Worm (Caenorhabditis elegans): Measurements from ENCODE around the gene Y113G7A.14.

Y113G7A.14 gene

DNA sequence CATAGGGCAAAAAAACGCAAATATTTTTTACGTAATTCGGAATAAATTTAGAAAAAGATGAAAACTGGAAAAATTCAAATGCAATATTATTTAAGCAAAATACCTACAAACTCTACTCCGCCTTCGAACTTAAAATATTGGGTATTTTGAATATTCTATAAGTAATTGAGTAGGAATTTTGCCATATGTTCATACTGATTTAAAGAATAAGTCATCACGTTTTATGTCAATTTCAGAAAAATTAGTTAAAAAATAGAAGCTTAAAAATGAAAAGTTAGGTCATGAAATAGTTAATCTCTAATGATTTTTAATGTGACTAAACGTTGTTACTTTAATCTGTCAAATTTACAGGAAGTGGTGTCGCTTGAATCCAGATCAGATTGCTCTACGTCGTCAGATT is 13.2 kb upstream of the Y113G7A.14 start, which contains the start of gene F19B2.7:
Gene F19B2.7, plus strand, starts transcription at position 301 of the 400 bp plus-strand sequence.
- TF ChIP-seq nhr-71 (tag; optimal IDR thresholded peaks at IDR 0.05) (no peak), Y116A8C.19 (tag; optimal IDR thresholded peaks at IDR 0.05; ENCODE audit: borderline replicate concordance) (no peak), unc-30 (tag; optimal IDR thresholded peaks at IDR 0.05) (no peak), lsy-2 (tag; optimal IDR thresholded peaks at IDR 0.05) (no peak), lin-35 (GFP tag; optimal IDR thresholded peaks at IDR 0.05) (no peak), dsc-1 (tag; optimal IDR thresholded peaks at IDR 0.05) (no peak), nhr-76 (tag; optimal IDR thresholded peaks at IDR 0.05) (no peak), lin-13 (GFP tag; optimal IDR thresholded peaks at IDR 0.05) (no peak), efl-1 (optimal IDR thresholded peaks at IDR 0.05) (no peak), efl-1 (GFP tag; optimal IDR thresholded peaks at IDR 0.05 in 1 of 2) (no peak), vab-15 (tag; optimal IDR thresholded peaks at IDR 0.05) (no peak), ceh-8 (GFP tag; optimal IDR thresholded peaks at IDR 0.05) (no peak), dpl-1 (GFP tag; optimal IDR thresholded peaks at IDR 0.05) (no peak), tlp-1 (tag; optimal IDR thresholded peaks at IDR 0.05) (no peak), unc-130 (tag; optimal IDR thresholded peaks at IDR 0.05) (no peak), egl-27 (tag; optimal IDR thresholded peaks at IDR 0.05) (no peak), efl-3 (GFP tag; optimal IDR thresholded peaks at IDR 0.05) (no peak), F16B12.6 (tag; optimal IDR thresholded peaks at IDR 0.05) (no peak), ceh-88 (GFP tag; IDR thresholded peaks at IDR 0.05) (no peak), C34B4.2 (tag; optimal IDR thresholded peaks at IDR 0.05) (no peak), lin-15B (tag; optimal IDR thresholded peaks at IDR 0.05) (no peak)

DNA sequence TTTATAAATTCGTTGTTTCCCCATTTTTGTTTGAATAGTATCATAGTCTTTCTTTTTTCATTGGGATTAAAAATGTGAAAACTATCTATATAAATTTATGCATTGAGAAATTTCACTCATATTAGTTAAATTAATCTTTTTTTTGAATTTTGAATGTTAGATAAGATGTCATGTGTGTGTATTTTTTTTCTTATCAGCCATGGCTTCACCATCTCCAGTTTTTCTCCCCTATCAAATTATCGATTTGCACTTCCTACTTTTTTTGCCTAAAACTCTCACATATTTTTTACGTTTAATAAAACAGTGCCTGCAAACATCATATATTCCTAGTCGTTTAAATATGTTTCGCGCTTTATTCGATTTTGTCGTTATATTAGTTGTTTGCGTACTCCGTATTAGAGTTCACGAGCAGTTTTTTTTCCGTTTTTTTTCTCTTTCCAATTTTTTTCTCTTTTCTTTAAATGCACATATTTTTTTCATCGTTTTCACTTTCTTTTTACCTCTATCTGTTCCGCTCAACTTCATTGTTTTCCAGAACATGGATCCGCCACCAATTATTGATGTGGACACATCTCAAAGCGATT is 9.5 kb upstream of the Y113G7A.14 start, which contains the start of gene Y113G7A.13:
Gene Y113G7A.13, plus strand, starts transcription at position 534 of the 584 bp plus-strand sequence.
- TF ChIP-seq elt-2 (tag; optimal IDR thresholded peaks at IDR 0.05) (peak; percentile 88), rnt-1 (tag; optimal IDR thresholded peaks at IDR 0.05) (no peak), tlp-1 (tag; optimal IDR thresholded peaks at IDR 0.05) (no peak), F16B12.6 (tag; optimal IDR thresholded peaks at IDR 0.05) (no peak), efl-1 (optimal IDR thresholded peaks at IDR 0.05) (no peak), efl-1 (GFP tag; optimal IDR thresholded peaks at IDR 0.05 in 1 of 2) (peak in 1 of 2 experiments; percentile 20), pqm-1 (tag; optimal IDR thresholded peaks at IDR 0.05) (peak; percentile 67), lin-35 (GFP tag; optimal IDR thresholded peaks at IDR 0.05) (peak in 1 of 2 experiments; percentile 25), aly-2 (tag; optimal IDR thresholded peaks at IDR 0.05) (no peak), ceh-8 (GFP tag; optimal IDR thresholded peaks at IDR 0.05) (no peak)

DNA sequence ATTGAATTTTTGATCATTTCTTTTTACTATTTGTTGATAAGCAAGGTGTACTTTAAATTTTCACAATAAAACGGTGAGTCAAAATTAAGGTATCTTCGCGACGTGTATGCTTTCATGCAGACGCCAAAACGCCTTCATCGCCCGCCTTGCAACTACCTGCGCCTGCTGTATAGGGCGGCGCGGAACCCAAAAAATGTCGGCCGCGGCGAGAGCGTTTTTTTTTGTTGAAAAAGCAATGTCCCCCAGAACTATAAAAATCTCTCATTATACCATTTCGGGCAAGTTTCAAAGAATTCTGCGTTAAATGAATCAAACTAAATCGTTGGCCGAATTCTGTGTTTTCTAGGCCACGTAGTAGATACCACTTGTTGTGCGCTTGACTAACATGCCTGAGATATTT is 5.5 kb upstream of the Y113G7A.14 start:
- TF ChIP-seq zag-1 (tag; optimal IDR thresholded peaks at IDR 0.05), result no peak
- no peak for TF ChIP-seq fkh-10 (GFP tag; optimal IDR thresholded peaks at IDR 0.05)
- no peak for TF ChIP-seq lin-35 (GFP tag; optimal IDR thresholded peaks at IDR 0.05)
- no peak for TF ChIP-seq nhr-84 (tag; optimal IDR thresholded peaks at IDR 0.05)
- peak; percentile 7 for TF ChIP-seq snpc-4 (tag; optimal IDR thresholded peaks at IDR 0.05)
- no peak for TF ChIP-seq dsc-1 (tag; optimal IDR thresholded peaks at IDR 0.05)
- no peak for TF ChIP-seq efl-3 (GFP tag; optimal IDR thresholded peaks at IDR 0.05)
- no peak for TF ChIP-seq sox-4 (tag; optimal IDR thresholded peaks at IDR 0.05)
- TF ChIP-seq nhr-237 (tag; optimal IDR thresholded peaks at IDR 0.05), result no peak

DNA sequence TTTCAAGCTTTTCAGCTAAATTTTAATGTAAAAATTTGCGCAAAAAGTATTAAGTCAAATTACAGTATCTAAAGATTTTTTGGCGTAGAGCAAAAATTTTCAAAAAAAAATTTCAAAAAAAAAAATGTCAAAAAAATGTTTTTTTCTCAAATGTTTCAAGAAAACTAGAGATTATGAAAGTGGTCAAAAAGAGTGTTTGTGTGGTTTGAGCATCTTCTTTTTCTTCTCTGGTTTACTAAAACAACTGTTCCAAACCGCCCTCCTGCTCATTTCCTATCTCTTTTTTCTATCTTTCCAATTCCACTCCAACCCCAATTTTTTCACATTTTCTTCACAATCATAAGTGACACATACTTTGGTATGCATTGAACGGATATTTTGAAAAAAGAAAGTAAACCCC is 4.0 kb upstream of the Y113G7A.14 start, which contains the start of gene Y113G7A.12:
Gene Y113G7A.12, plus strand, starts transcription at position 301 of the 400 bp plus-strand sequence.
- TF ChIP-seq aha-1 (tag; optimal IDR thresholded peaks at IDR 0.05) (no peak), fos-1 (tag; optimal IDR thresholded peaks at IDR 0.05) (no peak), isw-1 (GFP tag; IDR thresholded peaks at IDR 0.05) (no peak), unc-30 (tag; optimal IDR thresholded peaks at IDR 0.05) (no peak), ztf-4 (tag; optimal IDR thresholded peaks at IDR 0.05) (no peak), vab-15 (tag; optimal IDR thresholded peaks at IDR 0.05) (no peak), C16A3.4 (tag; optimal IDR thresholded peaks at IDR 0.05) (no peak), mef-2 (tag; optimal IDR thresholded peaks at IDR 0.05) (no peak), nhr-19 (GFP tag; conservative IDR thresholded peaks at IDR 0.05) (no peak), skn-1 (tag; optimal IDR thresholded peaks at IDR 0.05) (no peak), F16B12.6 (tag; optimal IDR thresholded peaks at IDR 0.05) (no peak), fkh-8 (tag; optimal IDR thresholded peaks at IDR 0.05) (no peak), tbx-2 (tag; optimal IDR thresholded peaks at IDR 0.05) (no peak), elt-2 (tag; optimal IDR thresholded peaks at IDR 0.05) (no peak), C34B4.2 (tag; optimal IDR thresholded peaks at IDR 0.05) (no peak), pag-3 (tag; optimal IDR thresholded peaks at IDR 0.05; ENCODE audit: borderline replicate concordance, insufficient read depth) (no peak), elt-3 (tag; optimal IDR thresholded peaks at IDR 0.05) (no peak), pax-3 (tag; optimal IDR thresholded peaks at IDR 0.05) (no peak), lsy-2 (tag; optimal IDR thresholded peaks at IDR 0.05) (no peak), lin-14 (GFP tag; optimal IDR thresholded peaks at IDR 0.05) (no peak)

Data from whole organism, L1 larva.